Fruit fly (Drosophila melanogaster) S2 (cell line): ENCODE results near the gene fu.
A peak's percentile ranks its signal among the peaks of the same experiment; 100 is the strongest.

Source experiments
- CG8478 ChIP-seq: fragments of >200 bp; optimal IDR thresholded peaks from 2 replicates; lab custom pipeline; 2018
- CTCF ChIP-seq, 2 experiments: fragments of >200 bp; optimal IDR thresholded peaks; 2 replicates each; lab custom pipeline; 2018

fu gene

dm6 chrX:18657502-18657947 lies at the start of gene fu:
TSS of gene fu (plus strand) at chrX:18657755.
- TF ChIP-seq CG8478 (lab: Kevin White, UChicago) (no peak), CTCF (optimal IDR thresholded peaks at IDR 0.05; lab: Kevin White, UChicago) (no peak)

DNA sequence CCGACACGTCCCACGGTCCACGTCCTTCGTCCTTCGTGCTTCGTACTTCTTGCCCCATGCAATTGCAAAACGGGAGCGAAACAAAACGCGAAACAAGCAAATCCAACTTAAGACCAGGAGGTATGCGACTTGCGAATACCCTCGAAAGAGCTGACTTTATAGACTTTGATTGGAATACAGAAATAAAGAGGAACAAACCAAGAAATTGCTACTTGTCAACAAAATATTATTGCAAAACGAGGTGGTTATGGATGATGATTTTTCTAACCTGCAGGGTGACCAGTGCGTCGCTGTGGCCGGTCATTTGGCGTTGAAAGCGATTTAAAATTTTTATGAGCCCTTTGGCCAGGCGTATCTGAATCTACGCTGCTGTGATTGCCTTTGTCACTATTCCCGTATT lies 44.1 kb upstream of the fu start:
- TF ChIP-seq CG8478 (lab: Kevin White, UChicago) (no peak), CTCF (optimal IDR thresholded peaks at IDR 0.05; lab: Kevin White, UChicago) (no peak)

DNA sequence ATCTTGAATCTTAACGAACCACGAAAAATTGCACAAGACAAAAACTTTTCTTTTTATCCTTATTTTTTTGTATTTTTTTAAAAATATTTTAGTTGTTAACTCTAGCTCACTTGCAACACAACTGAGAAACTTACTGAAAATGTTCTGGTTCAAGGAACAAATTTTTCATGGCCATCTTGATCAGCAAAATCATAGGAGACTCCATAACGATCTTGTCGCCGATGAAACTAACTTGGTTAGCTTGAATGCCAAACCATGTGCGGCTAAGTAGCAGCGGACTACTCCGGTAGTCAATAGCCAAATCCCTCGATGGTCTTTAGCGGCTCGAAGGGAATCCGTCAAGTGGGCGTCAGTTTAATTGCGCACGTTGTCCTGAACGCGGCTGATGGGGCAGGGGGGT lies 40.1 kb upstream of the fu start, which contains the start of gene CG15040:
CG15040 (minus strand) TSS at position 101 of the 400 bp plus-strand sequence.
- TF ChIP-seq CG8478 (lab: Kevin White, UChicago) (no peak), CTCF (optimal IDR thresholded peaks at IDR 0.05; lab: Kevin White, UChicago) (no peak)

DNA sequence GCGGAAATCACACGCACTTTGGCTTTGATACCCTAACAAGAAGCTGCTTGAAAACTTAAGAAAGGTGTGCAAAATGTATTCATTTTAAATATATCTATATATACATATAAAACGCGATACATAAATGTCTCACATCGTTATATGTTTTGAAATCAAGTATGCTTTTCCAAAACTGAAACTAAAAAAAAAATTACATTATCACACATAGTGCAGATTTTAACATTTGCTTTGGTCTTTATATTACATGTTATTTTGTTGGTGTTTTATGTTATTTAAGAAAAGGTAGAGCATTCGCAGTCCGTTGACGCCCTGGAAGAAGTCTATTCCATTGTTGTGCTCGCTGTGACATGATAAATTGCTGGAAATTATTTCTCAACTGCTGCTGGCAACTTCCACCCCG lies 39.4 kb upstream of the fu start:
- TF ChIP-seq CG8478 (lab: Kevin White, UChicago) (no peak), CTCF (optimal IDR thresholded peaks at IDR 0.05; lab: Kevin White, UChicago) (no peak)

DNA sequence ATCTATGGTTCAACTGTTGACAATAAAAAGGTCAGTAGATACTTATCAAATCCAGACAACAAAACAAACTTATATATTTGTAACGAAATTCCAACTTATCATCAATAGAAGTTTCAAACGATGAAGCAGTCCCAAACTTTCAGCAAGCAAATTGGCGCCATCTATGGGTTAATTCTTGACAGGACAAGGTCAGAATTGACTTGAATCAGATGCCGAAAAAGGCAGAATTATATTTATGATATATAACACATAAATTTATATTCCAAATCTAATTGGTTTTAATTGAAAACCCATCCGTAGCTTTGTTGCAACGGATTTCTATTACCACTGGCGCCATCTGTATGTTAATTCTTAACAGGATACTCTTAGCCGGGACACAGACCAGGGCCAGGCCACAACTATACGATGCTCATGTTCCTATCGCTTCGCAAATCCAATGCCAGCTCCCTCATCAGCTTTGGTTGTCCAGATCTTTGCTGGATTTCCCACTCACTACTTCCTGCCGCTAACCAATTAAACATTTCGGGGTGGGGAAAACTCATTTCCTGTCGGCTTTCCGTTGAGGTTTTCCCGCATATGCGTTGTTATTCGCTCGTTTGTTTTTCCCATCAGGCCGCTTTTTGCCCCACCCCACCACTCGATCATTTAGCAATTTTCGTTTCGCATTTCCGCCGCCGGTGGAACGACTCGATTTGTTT lies 35.8 kb upstream of the fu start:
- TF ChIP-seq CG8478 (lab: Kevin White, UChicago) (no peak), CTCF (optimal IDR thresholded peaks at IDR 0.05; lab: Kevin White, UChicago) (peak; percentile 88 to 89)

DNA sequence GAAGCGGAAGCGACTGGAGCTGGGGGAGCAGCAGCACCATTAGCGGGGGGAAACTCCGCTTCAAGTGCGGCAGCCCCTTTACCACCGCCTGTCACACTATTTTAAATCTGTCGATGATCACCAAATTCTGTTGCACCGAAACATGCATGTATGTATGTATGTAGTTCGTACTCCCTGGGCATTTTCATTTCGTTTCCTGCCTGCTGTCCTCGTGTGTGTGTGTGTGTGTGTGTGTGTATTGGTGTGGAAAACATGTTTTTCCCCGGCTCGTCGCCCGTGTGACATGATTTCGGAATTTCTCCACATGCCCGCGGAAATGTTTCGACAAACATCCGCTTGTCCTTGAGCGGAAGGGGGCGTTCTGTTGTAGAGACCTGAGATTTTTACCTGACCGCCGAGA lies 30.6 kb upstream of the fu start:
- no peak for TF ChIP-seq CG8478 (lab: Kevin White, UChicago)
- no peak for TF ChIP-seq CTCF (optimal IDR thresholded peaks at IDR 0.05; lab: Kevin White, UChicago)

- no peak for TF ChIP-seq CG8478 (lab: Kevin White, UChicago)
- no peak for TF ChIP-seq CTCF (optimal IDR thresholded peaks at IDR 0.05; lab: Kevin White, UChicago)
Observed at dm6 chrX:18630990-18631389, 26.6 kb upstream of the fu start.

DNA sequence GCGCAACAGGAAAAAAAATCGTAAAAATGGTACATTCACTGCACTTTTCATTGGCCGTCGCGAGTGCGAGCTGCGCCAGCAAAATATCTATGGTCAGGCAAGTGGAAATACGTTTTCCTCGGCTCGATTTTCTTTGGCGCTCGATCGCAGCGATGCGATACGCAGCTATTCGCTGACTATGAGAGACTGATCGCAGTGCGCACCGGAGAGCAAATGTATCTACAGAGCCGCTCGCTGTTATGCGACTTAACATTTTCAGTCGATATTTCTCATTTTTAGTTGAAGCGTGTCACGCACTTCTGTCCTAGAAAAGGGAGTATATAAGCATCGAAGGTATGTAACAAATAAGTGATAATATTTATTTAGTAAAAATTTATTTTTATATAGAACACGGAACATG lies 22.8 kb upstream of the fu start, which contains the start of gene wgn:
wgn (minus strand) TSS at position 193 of the 400 bp plus-strand sequence.
- TF ChIP-seq CTCF (optimal IDR thresholded peaks at IDR 0.05; lab: Kevin White, UChicago) (no peak), CG8478 (lab: Kevin White, UChicago) (no peak)

- TF ChIP-seq CG8478 (lab: Kevin White, UChicago), result no peak
- peak; percentile 94 to 97 for TF ChIP-seq CTCF (optimal IDR thresholded peaks at IDR 0.05; lab: Kevin White, UChicago)
Observed at dm6 chrX:18635118-18635552, 22.4 kb upstream of the fu start.

- TF ChIP-seq CG8478 (lab: Kevin White, UChicago) (no peak), CTCF (optimal IDR thresholded peaks at IDR 0.05; lab: Kevin White, UChicago) (no peak)
Observed at dm6 chrX:18636275-18636947, 21.1 kb upstream of the fu start.

- no peak for TF ChIP-seq CTCF (optimal IDR thresholded peaks at IDR 0.05; lab: Kevin White, UChicago)
- TF ChIP-seq CG8478 (lab: Kevin White, UChicago), result no peak
Observed at dm6 chrX:18643057-18643656, 14.4 kb upstream of the fu start.

dm6 chrX:18644890-18645289 lies 12.7 kb upstream of the fu start:
- TF ChIP-seq CTCF (optimal IDR thresholded peaks at IDR 0.05; lab: Kevin White, UChicago), result no peak
- no peak for TF ChIP-seq CG8478 (lab: Kevin White, UChicago)

DNA sequence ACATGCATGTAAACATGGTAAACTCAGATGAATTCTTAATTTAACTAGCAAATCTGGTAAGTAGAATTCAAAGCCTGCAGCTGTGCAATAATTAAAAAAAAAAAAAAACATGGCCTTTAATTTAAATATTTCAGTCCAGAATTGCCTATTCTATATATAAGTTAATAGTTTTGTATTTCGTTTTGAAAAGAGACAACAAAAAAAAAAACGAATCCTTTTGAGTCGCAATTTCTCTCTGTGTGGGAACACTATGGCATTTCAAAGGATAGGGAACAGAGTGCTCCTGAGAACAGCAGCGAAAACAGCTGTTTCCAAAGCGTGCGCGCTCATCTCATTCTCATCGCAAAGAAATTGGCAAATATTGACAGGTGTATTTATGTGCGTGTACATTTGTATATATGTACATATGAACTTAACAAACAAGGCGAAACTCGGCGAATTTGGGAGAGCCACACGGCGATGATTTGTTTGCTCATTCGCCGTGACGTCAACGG lies 11.8 kb upstream of the fu start:
- TF ChIP-seq CTCF (optimal IDR thresholded peaks at IDR 0.05; lab: Kevin White, UChicago) (no peak), CG8478 (lab: Kevin White, UChicago) (no peak)

dm6 chrX:18646855-18647699 lies 10.5 kb upstream of the fu start, which contains the start of gene Rip11:
TSS of gene Rip11 (minus strand) at chrX:18647648.
- peak in 1 of 2 experiments; percentile 4 for TF ChIP-seq CTCF (optimal IDR thresholded peaks at IDR 0.05; lab: Kevin White, UChicago)
- no peak for TF ChIP-seq CG8478 (lab: Kevin White, UChicago)
